Worm (Caenorhabditis elegans): ENCODE results near the gene C17H12.12.

Gene C17H12.12

DNA sequence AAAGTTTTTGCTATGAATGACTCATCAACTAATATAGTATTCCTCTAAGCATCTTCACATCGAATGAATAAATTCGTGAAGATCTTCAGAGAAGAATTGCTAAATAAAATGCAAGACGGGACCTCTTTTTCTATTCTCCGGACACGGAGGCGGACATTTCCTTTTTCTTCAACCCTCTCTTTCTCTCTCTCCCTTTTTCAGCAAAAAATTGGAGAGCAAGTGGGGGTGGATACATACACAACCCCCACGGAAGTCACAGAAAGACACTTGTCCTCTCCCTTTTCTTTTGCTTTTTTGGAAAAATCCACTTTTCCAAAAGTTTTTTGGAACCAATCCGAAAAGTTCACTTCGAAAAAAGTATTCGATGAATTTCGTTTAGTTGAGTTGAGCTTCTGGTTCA, 39.0 kb downstream of the C17H12.12 start:
- TF ChIP-seq sptf-1 (tag; optimal IDR thresholded peaks at IDR 0.05) (no peak), isw-1 (GFP tag; IDR thresholded peaks at IDR 0.05) (peak; percentile 10; the same call in 1 of the 2 replicates), lin-14 (GFP tag; optimal IDR thresholded peaks at IDR 0.05) (peak; percentile 83), unc-86 (tag; optimal IDR thresholded peaks at IDR 0.05) (peak; percentile 50), lsy-2 (tag; optimal IDR thresholded peaks at IDR 0.05) (peak in 1 of 2 experiments; percentile 19), fkh-10 (GFP tag; optimal IDR thresholded peaks at IDR 0.05) (peak; percentile 86), ceh-82 (tag; optimal IDR thresholded peaks at IDR 0.05) (peak in 1 of 3 experiments; percentile 29), hpl-2 (GFP tag; optimal IDR thresholded peaks at IDR 0.05) (no peak), nhr-84 (tag; optimal IDR thresholded peaks at IDR 0.05) (no peak), nhr-71 (tag; optimal IDR thresholded peaks at IDR 0.05) (peak; percentile 10), F16B12.6 (tag; optimal IDR thresholded peaks at IDR 0.05) (no peak), pax-3 (tag; optimal IDR thresholded peaks at IDR 0.05) (no peak), ces-1 (GFP tag; optimal IDR thresholded peaks at IDR 0.05) (peak; percentile 28)

DNA sequence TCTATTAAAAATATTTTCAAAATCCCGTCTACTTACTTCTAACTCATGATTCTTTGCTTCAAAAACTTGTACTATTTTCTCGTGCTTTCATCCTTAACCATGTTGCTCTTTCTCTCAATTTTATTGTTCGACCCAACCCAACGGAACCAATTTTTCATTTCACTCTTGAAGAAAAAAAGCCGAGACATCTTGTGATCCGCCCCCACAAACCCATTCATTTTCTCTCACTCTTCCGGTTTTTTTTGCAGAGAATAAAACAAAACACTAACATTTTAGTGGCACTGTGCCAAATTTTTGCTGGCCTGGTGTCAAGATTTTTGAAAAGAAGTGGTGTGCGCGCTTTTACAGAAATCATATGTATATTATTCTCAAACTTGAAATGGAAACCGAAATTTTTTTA, 41.0 kb downstream of the C17H12.12 start:
- TF ChIP-seq efl-1 (optimal IDR thresholded peaks at IDR 0.05), result no peak
- TF ChIP-seq efl-1 (GFP tag; optimal IDR thresholded peaks at IDR 0.05 in 1 of 2), result peak in 1 of 2 experiments; percentile 76
- no peak for TF ChIP-seq ztf-11 (tag; optimal IDR thresholded peaks at IDR 0.05)
- peak; percentile 43 for TF ChIP-seq nhr-71 (tag; optimal IDR thresholded peaks at IDR 0.05)
- TF ChIP-seq egl-27 (tag; optimal IDR thresholded peaks at IDR 0.05), result no peak
- TF ChIP-seq ceh-8 (GFP tag; optimal IDR thresholded peaks at IDR 0.05), result no peak
- no peak for TF ChIP-seq lin-13 (GFP tag; optimal IDR thresholded peaks at IDR 0.05)
- no peak for TF ChIP-seq nhr-12 (tag; optimal IDR thresholded peaks at IDR 0.05)
- peak; percentile 84 for TF ChIP-seq lin-14 (GFP tag; optimal IDR thresholded peaks at IDR 0.05)
- peak; percentile 46 for TF ChIP-seq rnt-1 (tag; optimal IDR thresholded peaks at IDR 0.05)
- peak; percentile 35 for TF ChIP-seq dsc-1 (tag; optimal IDR thresholded peaks at IDR 0.05)
- TF ChIP-seq lsy-2 (tag; optimal IDR thresholded peaks at IDR 0.05), result peak in 1 of 2 experiments; percentile 33

DNA sequence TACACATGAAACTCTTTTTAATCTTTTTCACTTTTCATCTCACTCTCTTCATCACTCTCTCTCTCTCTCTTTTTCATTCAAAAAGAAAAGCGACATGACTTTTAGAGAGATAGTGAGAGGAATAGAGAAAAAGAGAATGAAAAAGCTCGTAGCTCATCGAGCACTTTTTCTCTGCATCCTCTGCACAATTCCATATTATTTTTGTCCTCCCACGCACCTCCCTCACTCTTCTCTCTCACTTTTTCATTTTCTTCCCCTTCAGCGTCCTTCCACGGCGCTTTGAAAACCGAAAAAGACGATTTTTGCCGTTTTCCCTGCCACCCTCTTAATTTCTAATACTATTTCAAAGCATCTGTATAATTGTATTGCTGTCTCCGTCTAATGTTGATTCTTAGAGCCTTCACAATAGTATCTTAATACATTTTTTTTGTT, 43.4 kb downstream of the C17H12.12 start:
- TF ChIP-seq lin-13 (GFP tag; optimal IDR thresholded peaks at IDR 0.05), result peak; percentile 58
- no peak for TF ChIP-seq F16B12.6 (tag; optimal IDR thresholded peaks at IDR 0.05)
- peak in 1 of 2 experiments; percentile 41 for TF ChIP-seq mdl-1 (tag; optimal IDR thresholded peaks at IDR 0.05)
- peak; percentile 67 to 78 (median 77) for TF ChIP-seq ceh-82 (tag; optimal IDR thresholded peaks at IDR 0.05)
- peak; percentile 49 for TF ChIP-seq pqm-1 (tag; optimal IDR thresholded peaks at IDR 0.05)
- TF ChIP-seq lin-35 (GFP tag; optimal IDR thresholded peaks at IDR 0.05), result peak; percentile 58 to 73
- peak; percentile 72 to 74 for TF ChIP-seq efl-1 (optimal IDR thresholded peaks at IDR 0.05)
- peak; percentile 40 to 90 for TF ChIP-seq efl-1 (GFP tag; optimal IDR thresholded peaks at IDR 0.05 in 1 of 2)
- peak; percentile 56 for TF ChIP-seq ztf-4 (tag; optimal IDR thresholded peaks at IDR 0.05)
- no peak for TF ChIP-seq tlp-1 (tag; optimal IDR thresholded peaks at IDR 0.05)
- no peak for TF ChIP-seq elt-3 (tag; optimal IDR thresholded peaks at IDR 0.05)
- peak; percentile 58 for TF ChIP-seq fos-1 (tag; optimal IDR thresholded peaks at IDR 0.05)
- TF ChIP-seq zag-1 (tag; optimal IDR thresholded peaks at IDR 0.05), result peak; percentile 73
- TF ChIP-seq pax-3 (tag; optimal IDR thresholded peaks at IDR 0.05), result peak; percentile 31
- TF ChIP-seq snu-23 (GFP tag; optimal IDR thresholded peaks at IDR 0.05), result peak; percentile 90
- TF ChIP-seq mep-1 (tag; optimal IDR thresholded peaks at IDR 0.05), result peak; percentile 59
- peak; percentile 99 for TF ChIP-seq lin-14 (GFP tag; optimal IDR thresholded peaks at IDR 0.05)
- TF ChIP-seq ceh-8 (GFP tag; optimal IDR thresholded peaks at IDR 0.05), result peak; percentile 19
- TF ChIP-seq mef-2 (tag; optimal IDR thresholded peaks at IDR 0.05), result peak; percentile 15
- peak; percentile 88 for TF ChIP-seq nhr-20 (tag; optimal IDR thresholded peaks at IDR 0.05)
- TF ChIP-seq mab-9 (GFP tag; IDR thresholded peaks at IDR 0.05), result no peak; the same call in 1 of the 2 replicates
- peak; percentile 79 for TF ChIP-seq irx-1 (tag; optimal IDR thresholded peaks at IDR 0.05)
- TF ChIP-seq isw-1 (GFP tag; IDR thresholded peaks at IDR 0.05), result peak; percentile 67
- TF ChIP-seq lir-3 (tag; optimal IDR thresholded peaks at IDR 0.05; ENCODE audit: poor library complexity), result peak; percentile 70
- TF ChIP-seq xbp-1 (tag; optimal IDR thresholded peaks at IDR 0.05), result peak; percentile 74
- peak; percentile 34 for TF ChIP-seq nhr-237 (tag; optimal IDR thresholded peaks at IDR 0.05)
- TF ChIP-seq unc-98 (GFP tag; IDR thresholded peaks at IDR 0.05), result 0 out of 2 replicates have a peak, but pooled peaks have one; percentile 28
- TF ChIP-seq swsn-7 (tag; optimal IDR thresholded peaks at IDR 0.05), result peak; percentile 90
- TF ChIP-seq nhr-47 (tag; optimal IDR thresholded peaks at IDR 0.05), result peak; percentile 89
- TF ChIP-seq unc-130 (tag; optimal IDR thresholded peaks at IDR 0.05), result no peak
- no peak for TF ChIP-seq Y116A8C.19 (tag; optimal IDR thresholded peaks at IDR 0.05; ENCODE audit: borderline replicate concordance)
- no peak for TF ChIP-seq grh-1 (GFP tag; IDR thresholded peaks at IDR 0.05)
- peak; percentile 18 for TF ChIP-seq sox-4 (tag; optimal IDR thresholded peaks at IDR 0.05)
- peak; percentile 81 for TF ChIP-seq unc-86 (tag; optimal IDR thresholded peaks at IDR 0.05)
- TF ChIP-seq nhr-90 (tag; optimal IDR thresholded peaks at IDR 0.05; ENCODE audit: poor library complexity), result peak; percentile 69
- peak; percentile 58 for TF ChIP-seq aly-2 (tag; optimal IDR thresholded peaks at IDR 0.05)

Data from whole organism, L1 larva.